Fruit fly (Drosophila melanogaster) ovary, adult (tissue): Measurements from ENCODE around the gene RpS9.
A peak's percentile ranks its signal among the peaks of the same experiment; 100 is the strongest.

ENCODE experiments used
- CG17801 ChIP-seq: fragments of 200-800 bp; optimal IDR thresholded peaks from 2 replicates; lab custom pipeline; 2019; ENCODE audit warnings: missing biosample characterization, mild to moderate bottlenecking, missing genetic modification characterization, moderate library complexity; ENCODE audit not compliant: partially characterized antibody

RpS9 gene

dm6 chr3L:9462247-9462769 is 49.0 kb downstream of the RpS9 start:
- TF ChIP-seq CG17801: peak; percentile 89

- no peak for TF ChIP-seq CG17801
Observed at dm6 chr3L:9461670-9462246, 49.6 kb downstream of the RpS9 start.

dm6 chr3L:9460775-9461491 is 50.4 kb downstream of the RpS9 start, which contains the start of the genes CG3434 and CG44838:
Gene CG3434, minus strand, starts transcription at chr3L:9460799.
Gene CG44838, plus strand, starts transcription at chr3L:9461050.
- TF ChIP-seq CG17801: peak; percentile 82
